Worm (Caenorhabditis elegans) whole organism, L4/young adult: ENCODE data around the gene sdz-24.

Experiments used
- W03F9.2 ChIP-seq: fragments of 150-350 bp; optimal IDR thresholded peaks from 2 replicates; lab custom pipeline; 2014; ENCODE audit warnings: missing biosample characterization, missing genetic modification characterization
- dao-5 ChIP-seq: sonication (generic microtip); optimal IDR thresholded peaks from 2 replicates; lab custom pipeline; 2016; ENCODE audit warnings: missing genotype, missing genetic modification characterization, moderate library complexity, missing compliant biosample characterization
- him-1 ChIP-seq: sonication (generic microtip); optimal IDR thresholded peaks from 2 replicates; lab custom pipeline; 2016; ENCODE audit warnings: missing genotype, missing genetic modification reagents, missing genetic modification characterization, missing compliant biosample characterization

The sdz-24 gene

DNA sequence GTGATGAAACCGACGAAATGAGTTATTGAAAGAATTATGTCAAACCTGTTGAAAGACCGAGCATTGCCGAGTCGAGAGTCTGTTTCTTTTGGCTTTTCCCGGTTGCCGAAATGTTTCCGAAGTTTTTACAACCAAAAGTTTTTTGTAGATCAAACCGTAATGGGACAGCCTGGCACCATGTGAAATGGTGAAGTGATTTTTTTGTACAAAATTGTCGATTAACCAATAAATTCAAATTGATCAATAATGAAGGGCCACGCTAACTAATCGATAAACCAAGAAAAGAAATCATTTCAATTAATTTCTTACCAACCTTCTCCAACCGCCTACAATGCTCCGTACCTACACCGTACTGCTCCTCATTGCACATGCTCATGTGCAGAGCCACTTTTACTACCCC, 33.1 kb downstream of the sdz-24 start, which contains the start of gene T02H6.3:
Gene T02H6.3, plus strand, starts transcription at position 301 of the 400 bp plus-strand sequence.
- no peak for TF ChIP-seq dao-5 (tag; lab: Kevin White, UChicago)
- TF ChIP-seq him-1: no peak
- no peak for TF ChIP-seq W03F9.2

- TF ChIP-seq W03F9.2 (no peak), dao-5 (tag; lab: Kevin White, UChicago) (no peak), him-1 (no peak)
Measured at ce11 chrII:701025-701370, 42.5 kb downstream of the sdz-24 start, which contains the start of gene T02H6.11. TSS of gene T02H6.11 (minus strand) at chrII:701125.

ce11 chrII:701371-702139, 43.1 kb downstream of the sdz-24 start, which contains the start of gene thoc-1:
TSS of gene thoc-1 (plus strand) at chrII:702107.
- TF ChIP-seq dao-5 (tag; lab: Kevin White, UChicago) (no peak), W03F9.2 (no peak), him-1 (no peak)

DNA sequence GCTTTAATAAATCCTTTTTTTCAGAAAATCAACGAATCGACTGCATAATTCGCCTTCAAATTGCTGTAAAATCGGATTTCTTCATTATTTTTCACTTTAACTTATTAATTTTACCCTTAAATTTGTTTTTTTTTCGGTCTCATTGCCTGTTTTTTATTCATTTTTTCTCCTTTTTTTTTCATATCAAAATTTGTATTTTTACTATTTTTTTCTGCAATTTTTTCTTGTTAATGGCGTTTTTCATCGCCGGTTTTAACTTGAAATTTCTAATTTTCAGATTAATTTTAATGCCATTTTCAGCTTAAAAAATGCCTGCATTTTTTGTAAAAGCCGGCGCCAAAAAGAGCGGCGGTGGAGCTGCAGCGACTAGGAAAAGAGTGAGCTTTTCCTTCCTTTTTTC, 50.6 kb downstream of the sdz-24 start, which contains the start of gene T02H6.1:
Gene T02H6.1, plus strand, starts transcription at position 301 of the 400 bp plus-strand sequence.
- no peak for TF ChIP-seq him-1
- no peak for TF ChIP-seq W03F9.2
- no peak for TF ChIP-seq dao-5 (tag; lab: Kevin White, UChicago)
